Fruit fly (Drosophila melanogaster): ENCODE measurements around the gene Dab.

The Dab gene

dm6 chr3L:16730645-16731044 is 18.7 kb downstream of the Dab start, which contains the start of gene Dbp73D:
Dbp73D (minus strand) TSS chr3L:16730818.
- TF ChIP-seq fkh (GFP tag; optimal IDR thresholded peaks at IDR 0.05), result no peak
- TF ChIP-seq CG3919 (GFP tag; optimal IDR thresholded peaks at IDR 0.05), result no peak
- TF ChIP-seq Lpt (GFP tag; optimal IDR thresholded peaks at IDR 0.05), result no peak
- no peak for TF ChIP-seq dac (GFP tag; optimal IDR thresholded peaks at IDR 0.05)
- TF ChIP-seq esn (GFP tag; optimal IDR thresholded peaks at IDR 0.05), result no peak
- no peak for TF ChIP-seq achi (GFP tag; optimal IDR thresholded peaks at IDR 0.05)
- no peak for TF ChIP-seq svp (GFP tag)
- no peak for TF ChIP-seq vri (GFP tag; optimal IDR thresholded peaks at IDR 0.05)
- TF ChIP-seq Hr4 (GFP tag; optimal IDR thresholded peaks at IDR 0.05), result no peak
- TF ChIP-seq Ets96B (tag; optimal IDR thresholded peaks at IDR 0.05), result no peak
- TF ChIP-seq OdsH (GFP tag; optimal IDR thresholded peaks at IDR 0.05), result no peak
- TF ChIP-seq Gug (GFP tag; IDR thresholded peaks at IDR 0.05), result no peak
- no peak for TF ChIP-seq topi (GFP tag; optimal IDR thresholded peaks at IDR 0.05)
- no peak for TF ChIP-seq lz (GFP tag; optimal IDR thresholded peaks at IDR 0.05)
- no peak for TF ChIP-seq Hr38 (GFP tag; optimal IDR thresholded peaks at IDR 0.05)
- no peak for TF ChIP-seq fd85E (GFP tag; optimal IDR thresholded peaks at IDR 0.05)
- TF ChIP-seq CG32006 (GFP tag; optimal IDR thresholded peaks at IDR 0.05), result no peak
- TF ChIP-seq fd59A (GFP tag; optimal IDR thresholded peaks at IDR 0.05), result no peak

dm6 chr3L:16733246-16733645 is 21.3 kb downstream of the Dab start, which contains the start of gene CG9701:
CG9701 (plus strand) TSS chr3L:16733546.
- TF ChIP-seq achi (GFP tag; optimal IDR thresholded peaks at IDR 0.05) (no peak), Sox15 (GFP tag; optimal IDR thresholded peaks at IDR 0.05) (no peak), Blimp-1 (GFP tag; optimal IDR thresholded peaks at IDR 0.05) (no peak), CG31627 (GFP tag; optimal IDR thresholded peaks at IDR 0.05) (no peak), CG7368 (GFP tag; optimal IDR thresholded peaks at IDR 0.05) (no peak), Lpt (GFP tag; optimal IDR thresholded peaks at IDR 0.05) (no peak), lz (GFP tag; optimal IDR thresholded peaks at IDR 0.05) (no peak), cyc (GFP tag; optimal IDR thresholded peaks at IDR 0.05) (no peak), CG3032 (tag; optimal IDR thresholded peaks at IDR 0.05) (no peak), CG10631 (GFP tag; optimal IDR thresholded peaks at IDR 0.05) (no peak), CG9139 (GFP tag; optimal IDR thresholded peaks at IDR 0.05) (no peak), Smox (GFP tag; optimal IDR thresholded peaks at IDR 0.05) (no peak), Gug (GFP tag; IDR thresholded peaks at IDR 0.05) (no peak), esn (GFP tag; optimal IDR thresholded peaks at IDR 0.05) (no peak), CG10669 (GFP tag; optimal IDR thresholded peaks at IDR 0.05) (no peak), Hr4 (GFP tag; optimal IDR thresholded peaks at IDR 0.05) (no peak), topi (GFP tag; optimal IDR thresholded peaks at IDR 0.05) (no peak), Sox14 (GFP tag; optimal IDR thresholded peaks at IDR 0.05) (no peak), Eip78C (GFP tag) (no peak)

dm6 chr3L:16741660-16742059 is 29.7 kb downstream of the Dab start:
- TF ChIP-seq dsx (GFP tag; optimal IDR thresholded peaks at IDR 0.05; ENCODE audit: poor library complexity, severe bottlenecking) (peak; percentile 46), cyc (GFP tag; optimal IDR thresholded peaks at IDR 0.05) (no peak)

dm6 chr3L:16743906-16744704 is 32.2 kb downstream of the Dab start:
- no peak for TF ChIP-seq Hr39 (GFP tag; optimal IDR thresholded peaks at IDR 0.05)
